Worm (Caenorhabditis elegans): ENCODE data around the gene sqst-1.
A peak's percentile ranks its signal among the peaks of the same experiment; 100 is the strongest.

sqst-1 gene

DNA sequence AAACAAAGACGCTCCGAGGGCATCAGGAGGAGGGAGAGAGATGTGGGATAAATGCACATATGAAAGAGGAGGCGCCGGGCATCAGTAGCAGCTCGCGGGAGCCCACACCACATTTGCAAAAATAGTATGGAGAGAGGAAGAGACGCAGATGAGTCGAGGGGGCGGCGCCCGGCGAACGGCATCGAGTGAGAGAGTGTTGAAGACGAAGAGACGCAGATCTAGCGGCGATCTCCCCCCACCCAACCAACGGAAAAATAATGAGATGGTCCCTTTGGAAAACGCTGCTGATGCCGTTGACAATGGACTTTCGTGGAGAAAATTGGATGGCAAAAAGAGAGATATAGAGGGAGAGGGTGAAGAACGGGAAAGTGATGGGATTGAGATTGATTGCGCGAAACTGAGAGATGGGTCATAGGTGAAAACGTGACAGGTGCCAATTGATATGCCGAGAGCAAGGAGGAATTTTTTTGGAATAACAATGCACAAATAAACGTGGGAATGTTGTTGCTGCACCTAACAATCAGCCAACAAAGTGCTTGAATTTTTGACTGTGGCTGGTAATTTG, 21.6 kb upstream of the sqst-1 start:
- TF ChIP-seq F39B2.1 (GFP tag; IDR thresholded peaks at IDR 0.05) (no peak), B0261.1 (tag; optimal IDR thresholded peaks at IDR 0.05) (no peak), ztf-25 (GFP tag; IDR thresholded peaks at IDR 0.05) (no peak), F22D6.2 (tag; optimal IDR thresholded peaks at IDR 0.05) (no peak), let-607 (tag; optimal IDR thresholded peaks at IDR 0.05) (no peak), madf-6 (GFP tag; IDR thresholded peaks at IDR 0.05) (no peak), fkh-3 (tag; optimal IDR thresholded peaks at IDR 0.05) (no peak), hmg-1.2 (GFP tag; IDR thresholded peaks at IDR 0.05) (peak; percentile 85), nhr-179 (tag; optimal IDR thresholded peaks at IDR 0.05) (no peak), zfh-2 (GFP tag; conservative IDR thresholded peaks at IDR 0.05) (peak; percentile 93), K12H6.12 (tag; optimal IDR thresholded peaks at IDR 0.05) (peak; percentile 4), tlf-1 (GFP tag; optimal IDR thresholded peaks at IDR 0.05) (no peak), egrh-3 (GFP tag; IDR thresholded peaks at IDR 0.05) (no peak), K11D2.4 (GFP tag; IDR thresholded peaks at IDR 0.05) (no peak), repo-1 (tag; optimal IDR thresholded peaks at IDR 0.05) (no peak), ekl-4 (GFP tag; IDR thresholded peaks at IDR 0.05) (no peak), ceh-27 (GFP tag; optimal IDR thresholded peaks at IDR 0.05) (no peak)

DNA sequence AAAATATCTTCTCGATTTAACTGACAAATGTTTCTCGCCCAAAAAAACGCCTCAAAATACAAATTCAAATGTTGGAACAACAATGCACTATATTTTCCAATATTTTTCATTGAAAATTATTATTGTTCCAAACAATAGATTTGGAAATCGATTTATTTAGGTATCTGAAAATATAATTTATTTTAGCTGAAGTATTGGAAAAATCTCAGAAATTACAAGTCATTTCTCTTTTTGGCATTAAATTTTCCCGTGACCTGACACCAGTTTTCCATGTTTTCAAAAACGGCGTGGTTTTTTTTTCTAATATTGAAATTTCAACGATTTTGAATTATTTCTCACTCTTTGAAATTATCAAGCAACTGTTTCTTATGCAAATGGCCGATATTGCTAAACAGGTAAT, 21.0 kb upstream of the sqst-1 start, which contains the start of gene spe-17:
Gene spe-17, plus strand, starts transcription at position 301 of the 400 bp plus-strand sequence.
- no peak for TF ChIP-seq C06A6.2 (GFP tag; conservative IDR thresholded peaks at IDR 0.05)
- no peak for TF ChIP-seq Y53G8AR.9 (GFP tag; conservative IDR thresholded peaks at IDR 0.05)
- TF ChIP-seq B0261.1 (tag; optimal IDR thresholded peaks at IDR 0.05), result no peak
- TF ChIP-seq Y79H2A.3 (GFP tag; conservative IDR thresholded peaks at IDR 0.05), result no peak
- no peak for TF ChIP-seq ceh-100 (GFP tag; IDR thresholded peaks at IDR 0.05)
- TF ChIP-seq nhr-27 (tag; optimal IDR thresholded peaks at IDR 0.05), result no peak
- TF ChIP-seq unc-130 (GFP tag; optimal IDR thresholded peaks at IDR 0.05), result no peak
- TF ChIP-seq ama-1 (optimal IDR thresholded peaks at IDR 0.05), result no peak
- no peak for TF ChIP-seq ama-1 (GFP tag; optimal IDR thresholded peaks at IDR 0.05)

DNA sequence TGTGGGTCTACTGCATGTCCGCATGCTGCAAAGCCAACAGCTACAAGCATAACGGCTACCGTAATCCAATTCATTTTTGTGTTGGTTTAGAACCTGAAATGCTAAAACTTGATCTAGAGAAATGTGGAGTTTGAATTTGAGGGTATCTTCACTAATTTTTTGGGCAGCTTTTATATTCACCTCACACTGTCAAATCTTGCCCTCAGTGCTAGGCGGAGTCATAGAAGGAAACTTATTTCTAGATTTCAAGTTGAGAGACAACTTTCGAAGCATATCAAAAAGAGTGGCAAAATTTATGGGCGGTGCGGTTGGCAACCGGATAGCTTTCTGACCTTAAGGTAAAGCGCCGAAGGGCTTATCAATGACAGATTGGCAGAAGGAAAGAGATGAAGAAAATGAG, 18.5 kb upstream of the sqst-1 start, which contains the start of gene lips-6:
Gene lips-6, minus strand, starts transcription at position 101 of the 400 bp plus-strand sequence.
- no peak for TF ChIP-seq bed-1 (GFP tag; IDR thresholded peaks at IDR 0.05)
- TF ChIP-seq chd-7 (tag; optimal IDR thresholded peaks at IDR 0.05), result no peak
- TF ChIP-seq ztf-25 (GFP tag; IDR thresholded peaks at IDR 0.05), result no peak
- TF ChIP-seq hmg-1.2 (GFP tag; IDR thresholded peaks at IDR 0.05), result no peak
- no peak for TF ChIP-seq F37B4.10 (GFP tag; IDR thresholded peaks at IDR 0.05)
- no peak for TF ChIP-seq bed-2 (GFP tag; IDR thresholded peaks at IDR 0.05)
- TF ChIP-seq madf-8 (GFP tag; conservative IDR thresholded peaks at IDR 0.05), result no peak
- no peak for TF ChIP-seq unc-62 (GFP tag; optimal IDR thresholded peaks at IDR 0.05)
- no peak for TF ChIP-seq snpc-1.3 (tag; optimal IDR thresholded peaks at IDR 0.05; ENCODE audit: insufficient read depth)

DNA sequence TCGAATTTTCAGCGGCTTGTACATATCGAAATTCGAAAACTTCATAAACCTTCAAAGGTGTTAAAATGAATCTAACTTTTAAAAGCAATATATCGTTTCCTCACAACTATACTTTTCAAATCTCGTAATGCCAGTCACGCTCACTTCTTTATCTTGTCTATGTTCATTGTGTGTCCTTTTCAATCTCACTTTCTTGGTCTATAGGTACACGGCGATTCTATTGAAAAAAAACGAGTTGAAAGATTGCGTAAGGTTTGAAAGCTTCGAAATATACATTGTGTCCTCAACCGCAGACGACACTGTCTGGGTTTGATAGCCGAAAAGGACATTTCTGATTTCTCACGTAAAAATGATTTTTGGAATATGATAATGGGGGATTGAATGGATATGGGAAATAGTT, 15.2 kb upstream of the sqst-1 start:
- TF ChIP-seq F49E8.2 (tag; optimal IDR thresholded peaks at IDR 0.05; ENCODE audit: insufficient read depth) (no peak), F57A8.1 (GFP tag; optimal IDR thresholded peaks at IDR 0.05) (no peak), fkh-3 (tag; optimal IDR thresholded peaks at IDR 0.05) (no peak), nhr-80 (tag; optimal IDR thresholded peaks at IDR 0.05) (no peak), hmg-20 (GFP tag; IDR thresholded peaks at IDR 0.05) (no peak), hlh-12 (tag; optimal IDR thresholded peaks at IDR 0.05) (no peak), K11D2.4 (GFP tag; IDR thresholded peaks at IDR 0.05) (no peak), ztf-3 (GFP tag; optimal IDR thresholded peaks at IDR 0.05) (no peak)
